Worm (Caenorhabditis elegans): ENCODE data around the gene gad-2.

Gene gad-2

DNA sequence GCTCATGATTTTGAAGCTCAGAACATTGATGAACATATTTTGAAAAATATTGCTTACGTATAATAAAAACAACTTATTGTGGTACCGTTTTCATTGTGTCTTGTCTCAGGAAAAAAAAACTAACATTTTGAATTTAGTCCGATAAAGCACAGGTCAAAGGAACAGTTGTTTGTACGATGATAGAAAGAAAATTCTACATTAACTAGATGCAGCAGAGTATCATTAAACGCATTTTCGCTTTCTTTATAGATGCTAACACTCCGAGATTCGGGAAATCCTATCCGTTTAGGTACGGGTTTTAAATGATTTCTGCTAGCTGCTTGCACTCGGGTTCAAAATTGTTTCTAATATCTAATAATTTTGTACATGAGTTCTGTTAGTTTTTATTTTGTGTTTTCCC is 15.8 kb downstream of the gad-2 start:
- no peak for TF ChIP-seq sem-2 (GFP tag; optimal IDR thresholded peaks at IDR 0.05)
- TF ChIP-seq mab-5 (tag; optimal IDR thresholded peaks at IDR 0.05), result no peak
- no peak for TF ChIP-seq ceh-39 (tag; optimal IDR thresholded peaks at IDR 0.05)
- TF ChIP-seq unc-120 (tag; optimal IDR thresholded peaks at IDR 0.05; ENCODE audit: poor library complexity, severe bottlenecking), result no peak
- no peak for TF ChIP-seq cnd-1 (tag; optimal IDR thresholded peaks at IDR 0.05)
- TF ChIP-seq bed-3 (GFP tag; optimal IDR thresholded peaks at IDR 0.05), result no peak
- TF ChIP-seq ces-1 (GFP tag; optimal IDR thresholded peaks at IDR 0.05), result no peak
- TF ChIP-seq nhr-12 (tag; optimal IDR thresholded peaks at IDR 0.05), result no peak

- TF ChIP-seq pha-4 (tag; optimal IDR thresholded peaks at IDR 0.05) (no peak), nhr-76 (tag; optimal IDR thresholded peaks at IDR 0.05) (no peak), nhr-237 (tag; optimal IDR thresholded peaks at IDR 0.05) (no peak), zip-8 (tag; optimal IDR thresholded peaks at IDR 0.05) (no peak), mls-2 (tag; optimal IDR thresholded peaks at IDR 0.05) (no peak), blmp-1 (tag; optimal IDR thresholded peaks at IDR 0.05) (no peak), nhr-28 (tag; optimal IDR thresholded peaks at IDR 0.05) (no peak), lin-13 (tag; optimal IDR thresholded peaks at IDR 0.05) (no peak), drap-1 (GFP tag; optimal IDR thresholded peaks at IDR 0.05) (no peak), sem-2 (GFP tag; optimal IDR thresholded peaks at IDR 0.05) (no peak), elt-3 (tag; optimal IDR thresholded peaks at IDR 0.05) (no peak), hlh-1 (tag; optimal IDR thresholded peaks at IDR 0.05) (no peak), nhr-12 (tag; optimal IDR thresholded peaks at IDR 0.05) (no peak), snpc-4 (tag; optimal IDR thresholded peaks at IDR 0.05) (no peak), flh-1 (GFP tag; optimal IDR thresholded peaks at IDR 0.05) (no peak), ceh-43 (GFP tag; optimal IDR thresholded peaks at IDR 0.05) (no peak), ces-1 (GFP tag; optimal IDR thresholded peaks at IDR 0.05) (no peak)
These were observed 16.7 kb downstream of the gad-2 start, which contains the start of gene C10A4.2 for ce11 chrX:7409935-7410334. TSS of gene C10A4.2 (plus strand) at chrX:7410235.

ce11 chrX:7415420-7415819 is 22.2 kb downstream of the gad-2 start, which contains the start of gene C10A4.7:
TSS of gene C10A4.7 (minus strand) at chrX:7415520.
- TF ChIP-seq elt-3 (tag; optimal IDR thresholded peaks at IDR 0.05) (no peak), flh-1 (GFP tag; optimal IDR thresholded peaks at IDR 0.05) (no peak), mab-5 (tag; optimal IDR thresholded peaks at IDR 0.05) (no peak), lsy-2 (tag; optimal IDR thresholded peaks at IDR 0.05) (no peak), pha-4 (tag; optimal IDR thresholded peaks at IDR 0.05) (no peak)

- TF ChIP-seq nhr-12 (tag; optimal IDR thresholded peaks at IDR 0.05), result no peak
- no peak for TF ChIP-seq ceh-43 (GFP tag; optimal IDR thresholded peaks at IDR 0.05)
- TF ChIP-seq hlh-1 (tag; optimal IDR thresholded peaks at IDR 0.05), result no peak
- TF ChIP-seq sptf-1 (tag; optimal IDR thresholded peaks at IDR 0.05), result no peak
- TF ChIP-seq cnd-1 (tag; optimal IDR thresholded peaks at IDR 0.05), result no peak
- TF ChIP-seq lin-32 (GFP tag; optimal IDR thresholded peaks at IDR 0.05), result no peak
- TF ChIP-seq ceh-83 (GFP tag; optimal IDR thresholded peaks at IDR 0.05), result no peak
- no peak for TF ChIP-seq M03D4.4 (tag; optimal IDR thresholded peaks at IDR 0.05)
- TF ChIP-seq pha-4 (tag; optimal IDR thresholded peaks at IDR 0.05), result no peak
- TF ChIP-seq zip-8 (tag; optimal IDR thresholded peaks at IDR 0.05), result no peak
- no peak for TF ChIP-seq mep-1 (tag; optimal IDR thresholded peaks at IDR 0.05)
- TF ChIP-seq ces-1 (GFP tag; optimal IDR thresholded peaks at IDR 0.05), result no peak
- TF ChIP-seq snpc-4 (tag; optimal IDR thresholded peaks at IDR 0.05), result no peak
- TF ChIP-seq mab-5 (tag; optimal IDR thresholded peaks at IDR 0.05), result no peak
- TF ChIP-seq lin-13 (tag; optimal IDR thresholded peaks at IDR 0.05), result no peak
These were observed 22.8 kb downstream of the gad-2 start, which contains the start of gene C10A4.1 for ce11 chrX:7416082-7416481. TSS of gene C10A4.1 (plus strand) at chrX:7416382.

- no peak for TF ChIP-seq sptf-1 (tag; optimal IDR thresholded peaks at IDR 0.05)
- no peak for TF ChIP-seq pha-4 (tag; optimal IDR thresholded peaks at IDR 0.05)
- TF ChIP-seq nhr-2 (tag; optimal IDR thresholded peaks at IDR 0.05), result no peak
- no peak for TF ChIP-seq tbx-8 (GFP tag; optimal IDR thresholded peaks at IDR 0.05)
- TF ChIP-seq snpc-4 (tag; optimal IDR thresholded peaks at IDR 0.05), result no peak
- no peak for TF ChIP-seq M03D4.4 (tag; optimal IDR thresholded peaks at IDR 0.05)
- no peak for TF ChIP-seq zip-8 (tag; optimal IDR thresholded peaks at IDR 0.05)
- no peak for TF ChIP-seq mab-5 (tag; optimal IDR thresholded peaks at IDR 0.05)
- no peak for TF ChIP-seq cnd-1 (tag; optimal IDR thresholded peaks at IDR 0.05)
- no peak for TF ChIP-seq ceh-39 (tag; optimal IDR thresholded peaks at IDR 0.05)
- no peak for TF ChIP-seq mls-2 (tag; optimal IDR thresholded peaks at IDR 0.05)
- no peak for TF ChIP-seq lsy-2 (tag; optimal IDR thresholded peaks at IDR 0.05)
These were observed 27.3 kb downstream of the gad-2 start, which contains the start of gene C10A4.9 for ce11 chrX:7420571-7420970. TSS of gene C10A4.9 (plus strand) at chrX:7420871.
